Worm (Caenorhabditis elegans): ENCODE measurements around the gene apx-1.

The apx-1 gene

DNA sequence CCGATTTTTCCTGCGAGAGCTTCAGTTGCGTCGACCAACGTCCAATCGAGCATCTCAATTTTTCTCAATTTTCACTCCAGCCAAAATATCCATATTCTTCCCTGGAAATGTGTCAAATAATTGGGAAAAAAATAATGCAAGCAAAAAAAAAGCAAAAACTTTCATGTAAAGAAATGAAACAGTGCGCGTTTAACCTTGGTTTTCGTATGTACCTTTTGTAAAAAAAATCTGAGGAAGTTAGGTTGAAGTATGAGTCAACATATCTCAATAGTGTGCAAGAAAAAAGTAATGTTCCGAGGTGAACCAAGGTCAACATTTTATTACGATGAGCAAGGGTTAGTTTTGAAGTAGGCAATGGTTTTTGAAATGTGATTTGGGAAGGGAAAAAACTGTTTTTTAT is 40.2 kb downstream of the apx-1 start, which contains the start of gene T28A11.13:
TSS of gene T28A11.13 (minus strand) at position 101 of the 400 bp plus-strand sequence.
- TF ChIP-seq lin-26 (GFP tag; IDR thresholded peaks at IDR 0.05): no peak
- TF ChIP-seq fkh-3 (tag; optimal IDR thresholded peaks at IDR 0.05): no peak
- no peak for TF ChIP-seq F33H1.4 (GFP tag; IDR thresholded peaks at IDR 0.05)
- no peak for TF ChIP-seq ekl-4 (GFP tag; IDR thresholded peaks at IDR 0.05)
- TF ChIP-seq aptf-3 (GFP tag; IDR thresholded peaks at IDR 0.05): no peak
- TF ChIP-seq B0019.2 (GFP tag; conservative IDR thresholded peaks at IDR 0.05): no peak
- no peak for TF ChIP-seq attf-6 (GFP tag; IDR thresholded peaks at IDR 0.05)

DNA sequence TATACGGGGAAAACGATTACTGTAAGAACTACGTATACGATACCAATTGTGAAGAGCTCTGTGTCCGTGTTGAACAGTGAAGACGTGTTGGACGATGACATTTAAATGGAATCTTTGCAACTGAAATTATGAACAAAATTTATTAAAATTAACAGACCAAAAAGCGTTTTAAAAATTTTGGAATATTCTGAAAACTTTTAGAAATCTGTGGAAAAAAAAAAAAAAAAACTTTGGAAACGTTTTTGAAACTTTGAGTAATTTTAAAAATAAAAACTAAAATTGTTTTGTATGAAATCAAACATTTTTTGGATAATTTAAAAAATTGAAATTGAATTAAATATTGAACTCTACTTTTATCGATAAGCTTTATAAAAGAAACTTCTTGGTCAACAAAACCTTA is 46.1 kb downstream of the apx-1 start, which contains the start of gene srt-63:
TSS of gene srt-63 (minus strand) at position 101 of the 400 bp plus-strand sequence.
- TF ChIP-seq ceh-40 (GFP tag; IDR thresholded peaks at IDR 0.05): no peak
- no peak for TF ChIP-seq zfh-2 (GFP tag; conservative IDR thresholded peaks at IDR 0.05)
- no peak for TF ChIP-seq K12H6.12 (tag; optimal IDR thresholded peaks at IDR 0.05)

DNA sequence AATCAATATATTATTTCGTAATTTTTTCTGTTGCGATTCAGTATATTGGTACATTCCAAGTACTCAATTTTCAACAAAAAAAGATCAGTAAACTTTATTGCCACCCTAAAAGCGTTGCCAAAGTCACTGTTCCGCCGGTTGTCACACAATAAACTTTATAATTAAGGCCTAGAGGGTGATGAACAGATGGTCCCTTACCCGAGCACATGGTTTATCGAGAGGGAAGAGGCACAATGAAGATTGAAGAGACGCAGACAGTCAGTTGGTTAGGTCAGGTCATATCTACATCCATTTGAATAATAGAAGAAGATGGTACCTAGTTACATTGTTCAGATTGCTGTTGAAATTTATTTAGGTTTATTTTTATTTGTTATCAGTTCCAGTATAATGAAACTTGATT is 46.8 kb downstream of the apx-1 start:
- TF ChIP-seq F57A8.1 (GFP tag; optimal IDR thresholded peaks at IDR 0.05): no peak
- peak; percentile 50; the same call in 1 of the 2 replicates for TF ChIP-seq hmg-1.2 (GFP tag; IDR thresholded peaks at IDR 0.05)

DNA sequence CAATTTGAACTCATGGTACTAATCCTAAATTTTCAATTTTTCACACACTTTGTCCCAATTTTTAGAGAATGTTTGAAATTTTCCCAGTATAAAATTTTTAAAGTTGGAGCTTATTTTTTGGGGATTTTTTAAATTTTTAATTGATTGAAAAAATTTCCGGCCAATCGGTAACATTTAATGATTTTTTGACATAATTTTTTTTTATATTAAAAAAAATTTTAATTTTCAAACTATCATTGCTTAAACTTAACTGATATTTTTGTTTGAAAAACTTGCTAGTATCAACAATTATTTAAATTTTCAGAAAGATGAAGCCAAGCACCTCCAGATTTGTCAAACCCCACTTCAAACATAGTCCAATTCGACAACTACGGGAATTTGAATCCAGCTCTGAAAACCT is 47.3 kb downstream of the apx-1 start, which contains the start of gene T28A11.22:
TSS of gene T28A11.22 (plus strand) at position 301 of the 400 bp plus-strand sequence.
- TF ChIP-seq ekl-4 (GFP tag; IDR thresholded peaks at IDR 0.05) (no peak), madf-10 (tag; optimal IDR thresholded peaks at IDR 0.05) (no peak), Y67H2A.10 (GFP tag; conservative IDR thresholded peaks at IDR 0.05) (no peak), nfya-2 (GFP tag; IDR thresholded peaks at IDR 0.05) (no peak), gei-17 (GFP tag; optimal IDR thresholded peaks at IDR 0.05) (no peak), dpl-1 (GFP tag; optimal IDR thresholded peaks at IDR 0.05) (no peak), C17E4.6 (GFP tag; IDR thresholded peaks at IDR 0.05) (no peak), attf-6 (GFP tag; IDR thresholded peaks at IDR 0.05) (no peak), lin-35 (GFP tag; optimal IDR thresholded peaks at IDR 0.05) (no peak), madf-3 (GFP tag; IDR thresholded peaks at IDR 0.05) (no peak), lin-26 (GFP tag; IDR thresholded peaks at IDR 0.05) (no peak), Y56A3A.18 (GFP tag; IDR thresholded peaks at IDR 0.05) (no peak), dpff-1 (tag; optimal IDR thresholded peaks at IDR 0.05) (no peak)

DNA sequence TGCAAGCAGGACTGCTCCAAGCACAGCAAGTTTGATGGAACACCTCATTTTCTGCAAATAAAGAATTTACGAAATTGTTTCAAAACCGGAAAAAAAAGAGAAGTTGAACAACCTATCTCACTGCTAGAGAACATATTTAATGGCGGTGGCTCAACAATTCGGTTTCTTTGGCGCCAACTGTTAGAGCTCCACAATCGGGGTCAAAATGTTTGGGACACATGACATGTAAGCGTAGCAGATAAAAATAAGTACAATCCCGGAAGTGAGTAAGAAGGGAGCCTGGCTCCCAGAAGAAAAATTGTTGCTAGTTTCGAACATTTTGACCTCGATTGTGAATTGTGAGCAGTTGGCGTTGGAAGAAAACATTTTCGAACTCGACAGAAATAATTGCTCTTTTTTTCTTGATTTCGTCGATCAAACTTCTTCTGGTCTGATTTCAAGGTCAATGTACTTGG is 49.2 kb downstream of the apx-1 start, which contains the start of gene T28A11.16:
TSS of gene T28A11.16 (minus strand) at position 51 of the 455 bp plus-strand sequence.
- TF ChIP-seq nfya-1 (tag; optimal IDR thresholded peaks at IDR 0.05; ENCODE audit: borderline replicate concordance, insufficient read depth) (no peak), ztf-25 (GFP tag; IDR thresholded peaks at IDR 0.05) (no peak), nhr-27 (tag; optimal IDR thresholded peaks at IDR 0.05) (no peak), ets-4 (GFP tag; optimal IDR thresholded peaks at IDR 0.05) (no peak), ccch-3 (GFP tag; optimal IDR thresholded peaks at IDR 0.05) (no peak), mcd-1 (GFP tag; IDR thresholded peaks at IDR 0.05) (no peak), hmg-20 (GFP tag; IDR thresholded peaks at IDR 0.05) (no peak), mes-4 (tag; optimal IDR thresholded peaks at IDR 0.05) (no peak), F23B12.7 (tag; optimal IDR thresholded peaks at IDR 0.05; ENCODE audit: insufficient read depth) (no peak)
